Worm (Caenorhabditis elegans) whole organism, dauer: ENCODE measurements around the gene set-16.

ENCODE experiments used
- unc-62 ChIP-seq: sonication (generic microtip); optimal IDR thresholded peaks from 2 replicates; lab custom pipeline; 2017; ENCODE audit warnings: missing biosample characterization, missing genetic modification reagents, missing genetic modification characterization

set-16 gene

ce11 chrIII:13626692-13627091 is 17.0 kb upstream of the set-16 start, which contains the start of gene T12D8.5:
TSS of gene T12D8.5 (minus strand) at chrIII:13626786.
- TF ChIP-seq unc-62 (GFP tag; lab: Kevin White, UChicago): no peak

DNA sequence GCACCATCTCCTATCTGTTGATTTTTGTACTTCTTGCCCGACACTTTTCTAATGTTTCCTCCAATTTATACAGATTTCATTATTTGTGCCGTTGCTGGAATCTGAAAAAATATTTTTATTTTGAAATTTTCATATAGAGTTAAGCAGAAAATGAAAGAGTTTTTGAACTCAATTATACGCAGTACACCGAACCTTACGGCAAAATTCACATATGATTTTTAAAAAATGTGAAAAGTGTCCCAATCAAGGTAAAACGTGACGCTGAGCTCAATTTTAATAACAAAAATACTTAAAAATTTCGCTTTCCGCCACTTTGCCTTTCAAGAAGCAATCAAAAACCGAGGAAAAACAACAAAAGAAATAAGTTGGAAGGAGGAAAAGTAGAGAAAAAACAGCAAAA is 13.0 kb upstream of the set-16 start, which contains the start of gene arrd-17:
Gene arrd-17 (minus strand): TSS at position 101 of the 400 bp plus-strand sequence.
- no peak for TF ChIP-seq unc-62 (GFP tag; lab: Kevin White, UChicago)

DNA sequence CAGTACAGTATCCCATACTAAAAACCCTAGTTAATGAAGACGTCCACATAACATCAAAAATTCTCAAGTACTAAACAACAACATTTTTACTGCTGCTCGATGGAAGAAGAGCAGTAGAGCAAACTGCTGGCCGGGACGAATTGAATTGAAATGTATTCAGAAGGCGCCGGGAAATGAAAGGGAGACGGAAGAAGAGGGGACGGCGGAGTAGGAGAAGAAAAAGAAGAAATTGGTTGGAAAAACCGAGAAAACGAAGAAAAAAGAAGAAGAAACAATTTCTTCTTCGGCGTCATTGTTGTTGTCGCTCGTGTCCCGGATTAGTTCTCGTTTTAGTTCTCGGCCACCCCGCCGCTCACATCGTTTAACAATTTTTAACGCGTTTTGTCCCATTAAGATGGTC is 9.9 kb upstream of the set-16 start:
- no peak for TF ChIP-seq unc-62 (GFP tag; lab: Kevin White, UChicago)

DNA sequence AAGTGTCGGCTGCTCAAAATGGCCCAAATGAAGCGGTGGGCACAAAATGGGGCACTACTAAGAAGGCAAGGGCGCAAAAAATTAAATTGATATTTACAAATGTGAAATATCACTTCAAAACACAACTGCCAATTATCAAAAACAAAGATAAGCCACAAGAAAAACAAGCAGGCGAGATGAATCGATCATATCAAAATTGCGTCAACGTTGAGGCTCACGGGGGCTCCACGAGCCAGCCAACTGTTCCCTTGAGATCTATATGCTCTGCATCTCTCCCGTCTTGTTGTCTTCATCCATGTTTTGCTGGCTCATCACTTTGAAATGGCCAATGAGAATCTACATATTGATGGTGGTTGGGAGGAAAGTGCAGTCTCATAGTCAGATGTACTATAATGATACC is 8.5 kb upstream of the set-16 start:
- no peak for TF ChIP-seq unc-62 (GFP tag; lab: Kevin White, UChicago)

DNA sequence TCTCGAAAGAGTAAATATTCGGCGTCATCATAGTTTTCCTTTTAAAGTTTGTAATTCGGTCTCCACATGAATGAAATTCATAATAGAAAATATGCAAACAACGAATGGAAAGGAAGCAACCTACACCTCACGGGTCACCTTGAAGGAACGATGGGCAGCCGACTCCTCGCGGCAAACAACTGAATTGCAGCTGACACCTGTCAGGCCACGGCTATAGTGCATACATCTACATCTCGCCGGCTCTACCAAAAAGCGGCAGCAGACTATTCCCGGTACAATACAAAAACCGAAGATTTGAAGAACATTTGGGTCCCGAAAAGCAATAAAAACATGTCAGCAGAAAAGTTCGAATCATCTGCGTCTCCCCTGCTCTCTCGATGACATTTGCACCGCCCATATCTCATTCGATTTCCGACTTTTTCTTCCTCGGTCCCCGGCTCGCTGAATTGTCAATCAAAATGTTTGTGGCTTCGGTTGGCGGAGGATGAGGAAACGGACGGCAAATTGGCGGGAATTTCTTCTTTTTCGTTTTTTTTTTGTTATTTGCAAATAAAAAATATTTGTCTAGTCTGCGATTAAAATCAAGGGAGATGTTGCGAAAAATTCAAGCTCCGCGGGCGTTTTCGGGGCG is 7.9 kb upstream of the set-16 start:
- no peak for TF ChIP-seq unc-62 (GFP tag; lab: Kevin White, UChicago)

- TF ChIP-seq unc-62 (GFP tag; lab: Kevin White, UChicago): no peak
Observed at ce11 chrIII:13637681-13638080, 6.0 kb upstream of the set-16 start.

ce11 chrIII:13640003-13640499 is 3.7 kb upstream of the set-16 start:
- no peak for TF ChIP-seq unc-62 (GFP tag; lab: Kevin White, UChicago)

DNA sequence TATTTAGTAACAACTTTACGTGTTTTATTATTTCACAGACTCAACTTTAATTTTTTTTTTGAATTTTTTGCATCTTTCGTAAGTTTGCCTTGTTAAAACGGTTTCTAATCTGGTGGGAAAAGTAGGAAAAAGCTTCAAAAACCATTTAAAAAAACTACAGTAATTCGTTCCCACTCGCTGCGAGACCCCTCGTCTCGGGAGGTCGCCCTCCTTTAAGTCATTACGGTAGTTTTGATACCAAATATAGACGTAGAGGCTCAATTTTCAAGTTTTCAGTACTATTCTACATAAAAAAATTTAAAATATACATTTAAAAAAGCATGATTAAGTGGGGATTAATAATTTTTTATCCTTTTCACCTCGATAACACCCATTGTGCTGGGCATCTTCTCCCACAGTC is 2.8 kb upstream of the set-16 start:
- no peak for TF ChIP-seq unc-62 (GFP tag; lab: Kevin White, UChicago)

DNA sequence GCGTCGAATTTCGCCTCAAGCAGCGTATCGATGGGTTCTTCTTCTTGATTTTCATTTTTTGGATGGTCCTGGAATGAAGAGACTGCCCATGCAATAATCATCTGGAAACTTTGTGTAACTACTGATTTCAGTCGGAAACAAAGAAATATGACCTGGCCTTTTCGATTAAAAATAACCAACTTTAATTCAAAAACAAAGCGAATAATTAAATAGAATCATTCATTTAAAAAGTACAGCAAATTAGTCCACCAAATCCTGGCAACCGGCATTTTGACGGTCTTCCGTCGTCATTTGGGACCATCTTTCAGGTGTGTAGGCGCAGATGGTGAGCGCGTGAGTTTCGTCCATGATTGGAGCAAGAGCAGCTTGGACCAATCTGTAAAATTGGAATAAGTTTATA is 2.1 kb upstream of the set-16 start, which contains the start of gene acbp-5:
Gene acbp-5 (minus strand): TSS at position 101 of the 400 bp plus-strand sequence.
- no peak for TF ChIP-seq unc-62 (GFP tag; lab: Kevin White, UChicago)

- no peak for TF ChIP-seq unc-62 (GFP tag; lab: Kevin White, UChicago)
Observed at ce11 chrIII:13642227-13642626, 1.5 kb upstream of the set-16 start, which contains the start of gene T12D8.10. TSS of gene T12D8.10 (minus strand) at chrIII:13642327.

DNA sequence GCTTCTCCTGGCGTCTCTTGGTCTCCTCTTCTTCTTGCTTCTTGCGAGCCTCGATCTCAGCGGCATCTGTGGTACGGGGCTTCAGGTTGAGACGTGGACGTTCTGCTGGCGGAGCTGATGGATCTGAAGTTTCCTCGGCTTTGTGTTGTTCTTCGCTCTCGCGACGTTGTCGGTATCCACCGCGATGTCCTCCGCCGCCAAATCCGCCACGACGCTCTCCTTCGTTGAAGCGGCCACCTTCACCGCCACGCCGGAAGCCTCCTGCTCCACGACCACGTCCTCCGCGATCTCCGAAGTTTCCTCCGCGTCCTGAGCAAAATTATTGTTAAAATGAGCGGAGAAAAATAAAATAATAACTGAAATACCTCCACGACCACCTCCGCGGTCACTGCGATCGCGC is 940 bp upstream of the set-16 start:
- TF ChIP-seq unc-62 (GFP tag; lab: Kevin White, UChicago): no peak

- TF ChIP-seq unc-62 (GFP tag; lab: Kevin White, UChicago): no peak
Observed at ce11 chrIII:13644279-13644678, 563 bp downstream of the set-16 start.

DNA sequence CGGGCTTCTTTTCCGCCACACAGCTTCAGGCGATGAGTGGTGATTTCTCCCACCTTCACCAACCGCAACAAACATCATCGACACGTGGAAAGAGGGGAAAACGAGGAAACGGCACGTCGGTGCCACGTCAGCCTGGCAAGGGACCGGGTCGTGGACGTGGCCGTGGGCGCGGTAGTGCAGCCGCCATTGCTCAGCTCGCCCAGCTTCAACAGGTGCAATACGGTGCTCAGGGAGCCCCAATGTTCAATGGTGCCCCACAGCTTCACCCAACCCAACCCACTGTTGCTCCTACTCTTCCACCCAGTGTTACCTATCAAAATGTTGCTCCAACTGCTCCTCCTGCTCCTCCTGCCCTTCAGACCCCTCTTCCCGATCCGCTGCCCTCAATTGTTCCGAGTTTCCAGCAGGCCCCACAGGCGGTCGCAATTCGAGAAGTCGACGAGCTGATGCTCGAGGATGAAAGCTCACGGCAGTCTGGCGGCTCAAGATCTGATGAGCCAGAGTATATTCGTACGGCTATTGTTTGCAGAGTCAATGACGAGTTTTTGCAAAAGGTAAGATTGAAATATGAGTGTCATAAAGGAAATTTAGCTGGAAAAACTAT is 2.3 kb downstream of the set-16 start:
- no peak for TF ChIP-seq unc-62 (GFP tag; lab: Kevin White, UChicago)

- no peak for TF ChIP-seq unc-62 (GFP tag; lab: Kevin White, UChicago)
Observed at ce11 chrIII:13648540-13648939, 4.8 kb downstream of the set-16 start.

DNA sequence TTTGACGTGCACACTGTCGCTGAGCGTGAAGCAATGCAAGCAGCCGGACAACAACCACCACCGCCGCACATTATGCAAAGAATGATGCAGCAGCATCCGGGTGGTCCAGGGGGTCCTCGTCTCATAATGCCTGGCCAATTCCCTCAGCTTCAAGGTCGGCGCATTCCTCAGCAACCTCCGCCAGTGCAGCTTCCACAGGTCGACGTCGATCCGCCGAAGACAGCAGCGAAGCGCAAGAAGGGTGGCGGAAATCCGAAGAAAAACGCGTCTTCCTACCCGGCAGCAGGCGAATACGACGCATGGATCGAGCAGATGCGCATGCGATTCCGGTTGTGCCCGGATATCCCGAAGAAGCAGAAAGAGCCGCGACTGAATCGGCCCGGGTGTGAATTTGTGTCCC is 7.7 kb downstream of the set-16 start:
- TF ChIP-seq unc-62 (GFP tag; lab: Kevin White, UChicago): no peak

- TF ChIP-seq unc-62 (GFP tag; lab: Kevin White, UChicago): no peak
Observed at ce11 chrIII:13652010-13652409, 8.3 kb downstream of the set-16 start.

- no peak for TF ChIP-seq unc-62 (GFP tag; lab: Kevin White, UChicago)
Observed at ce11 chrIII:13652708-13653107, 9.0 kb downstream of the set-16 start.
